Fruit fly (Drosophila melanogaster) whole organism, embryonic: ENCODE measurements around the gene AIMP2.

Experiments used
- Aef1 ChIP-seq: fragments of 200-800 bp; sonication (Bioruptor generic); IDR thresholded peaks from 3 replicates; pipeline ENCODE4 v1.3.6; 2022; ENCODE audit warnings: missing biosample characterization, missing genetic modification characterization
- Blimp-1 ChIP-seq: fragments of 200-800 bp; sonication (Bioruptor generic); optimal IDR thresholded peaks from 3 replicates; lab custom pipeline; 2018; ENCODE audit warnings: missing biosample characterization, missing genetic modification characterization, mild to moderate bottlenecking, moderate library complexity, missing genetic modification reagents
- Bteb2 ChIP-seq: fragments of 200-800 bp; sonication (Bioruptor generic); optimal IDR thresholded peaks from 2 replicates; lab custom pipeline; 2016; ENCODE audit warnings: missing biosample characterization, missing genetic modification characterization
- CG10543 ChIP-seq: fragments of 200-800 bp; sonication (Bioruptor generic); optimal IDR thresholded peaks from 3 replicates; lab custom pipeline; 2017; ENCODE audit warnings: missing biosample characterization, mild to moderate bottlenecking, missing genetic modification characterization, moderate library complexity
- CG11398 ChIP-seq: fragments of 200-800 bp; sonication (Bioruptor generic); optimal IDR thresholded peaks from 2 replicates; lab custom pipeline; 2016; ENCODE audit warnings: missing biosample characterization, missing genetic modification characterization
- CG15011 ChIP-seq: fragments of 200-800 bp; sonication (Bioruptor generic); optimal IDR thresholded peaks from 3 replicates; lab custom pipeline; 2018; ENCODE audit warnings: missing biosample characterization, mild to moderate bottlenecking, missing genetic modification characterization
- CG15696 ChIP-seq: fragments of 200-800 bp; sonication (Bioruptor generic); optimal IDR thresholded peaks from 2 replicates; lab custom pipeline; 2019; ENCODE audit warnings: missing biosample characterization, mild to moderate bottlenecking, missing genetic modification characterization, moderate library complexity
- CG17802 ChIP-seq: fragments of 200-800 bp; sonication (Bioruptor generic); optimal IDR thresholded peaks from 2 replicates; lab custom pipeline; 2018; ENCODE audit warnings: missing biosample characterization, mild to moderate bottlenecking, missing genetic modification characterization, moderate library complexity
- CG1792 ChIP-seq: fragments of 200-800 bp; sonication (Bioruptor generic); optimal IDR thresholded peaks from 2 replicates; lab custom pipeline; 2016; ENCODE audit warnings: missing biosample characterization, missing genetic modification characterization
- CG2116 ChIP-seq: fragments of 200-800 bp; sonication (Bioruptor generic); optimal IDR thresholded peaks from 3 replicates; lab custom pipeline; 2018; ENCODE audit warnings: missing biosample characterization, mild to moderate bottlenecking, missing genetic modification characterization
- CG2875 ChIP-seq: fragments of 200-800 bp; sonication (Bioruptor generic); optimal IDR thresholded peaks from 2 replicates; lab custom pipeline; 2017; ENCODE audit warnings: missing biosample characterization, mild to moderate bottlenecking, missing genetic modification characterization, missing genetic modification reagents
- CG31224 ChIP-seq: fragments of 200-800 bp; sonication (Bioruptor generic); IDR thresholded peaks from 2 replicates; pipeline ENCODE4 v1.3.6; 2022; ENCODE audit warnings: missing biosample characterization, missing genetic modification characterization
- CG4617 ChIP-seq: fragments of 200-800 bp; sonication (Bioruptor generic); optimal IDR thresholded peaks from 3 replicates; lab custom pipeline; 2016; ENCODE audit warnings: missing biosample characterization, missing genetic modification characterization, borderline replicate concordance
- CG6654 ChIP-seq: fragments of 200-800 bp; sonication (Bioruptor generic); optimal IDR thresholded peaks from 2 replicates; lab custom pipeline; 2017; ENCODE audit warnings: missing biosample characterization, mild to moderate bottlenecking, missing genetic modification characterization
- CG6765 ChIP-seq: fragments of 200-800 bp; sonication (Bioruptor generic); optimal IDR thresholded peaks from 3 replicates; lab custom pipeline; 2017; ENCODE audit warnings: missing biosample characterization, mild to moderate bottlenecking, missing genetic modification characterization
- CG7963 ChIP-seq: fragments of 200-800 bp; sonication (Bioruptor generic); IDR thresholded peaks from 3 replicates; pipeline ENCODE4 v1.3.6; 2022; ENCODE audit warnings: missing biosample characterization, missing genetic modification characterization; ENCODE audit not compliant: partially characterized antibody
- CG8290 ChIP-seq, 3 experiments: fragments of 200-800 bp; sonication (Bioruptor generic); optimal IDR thresholded peaks; 2 replicates each; lab custom pipeline; 2016 to 2019; ENCODE audit warnings: missing biosample characterization in 3 of 3, missing genetic modification characterization in 3 of 3, mild to moderate bottlenecking in 2 of 3, moderate library complexity in 1 of 3
- CG9797 ChIP-seq: fragments of 200-800 bp; sonication (Bioruptor generic); optimal IDR thresholded peaks from 3 replicates; lab custom pipeline; 2018; ENCODE audit warnings: missing biosample characterization, mild to moderate bottlenecking, missing genetic modification characterization
- CkIIα-i1 ChIP-seq: fragments of 200-800 bp; sonication (Bioruptor generic); IDR thresholded peaks from 2 replicates; pipeline ENCODE4 v1.3.6; 2022; ENCODE audit warnings: missing biosample characterization, missing genetic modification characterization
- Ets65A ChIP-seq: fragments of 200-800 bp; sonication (Bioruptor generic); peaks from one replicate; lab custom pipeline; 2016; ENCODE audit warnings: missing biosample characterization, missing genetic modification characterization
- HmgZ ChIP-seq: fragments of 200-800 bp; sonication (Bioruptor generic); optimal IDR thresholded peaks from 2 replicates; lab custom pipeline; 2018; ENCODE audit warnings: missing biosample characterization, mild to moderate bottlenecking, missing genetic modification characterization
- Hr51 ChIP-seq, 2 experiments: fragments of 200-800 bp; sonication (Bioruptor generic); optimal IDR thresholded peaks; 2 replicates in 1 of 2; 3 replicates in 1 of 2; lab custom pipeline; 2016 to 2018; ENCODE audit warnings: missing biosample characterization in 2 of 2, missing genetic modification characterization in 2 of 2, mild to moderate bottlenecking in 1 of 2, moderate library complexity in 1 of 2
- NK7.1 ChIP-seq: fragments of 200-800 bp; sonication (Bioruptor generic); optimal IDR thresholded peaks from 3 replicates; lab custom pipeline; 2016; ENCODE audit warnings: missing biosample characterization, missing genetic modification characterization
- Rfx ChIP-seq: fragments of 200-800 bp; sonication (Bioruptor generic); IDR thresholded peaks from 2 replicates; pipeline ENCODE4 v1.3.6; 2022; ENCODE audit warnings: missing biosample characterization, missing genetic modification characterization
- Stat92E ChIP-seq, 3 experiments: fragments of >200 bp in 2 of 3; fragments of 200-800 bp in 1 of 3; sonication (Bioruptor generic) in 1 of 3; optimal IDR thresholded peaks; 2 replicates each; lab custom pipeline; 2017 to 2019; ENCODE audit warnings: missing biosample characterization in 3 of 3, missing genetic modification characterization in 3 of 3, mild to moderate bottlenecking in 1 of 3, moderate library complexity in 1 of 3
- Vsx1 ChIP-seq: fragments of 200-800 bp; sonication (Bioruptor generic); optimal IDR thresholded peaks from 2 replicates; lab custom pipeline; 2017; ENCODE audit warnings: missing biosample characterization, mild to moderate bottlenecking, missing genetic modification characterization, missing genetic modification reagents
- Xbp1 ChIP-seq: fragments of 200-800 bp; sonication (Bioruptor generic); optimal IDR thresholded peaks from 3 replicates; lab custom pipeline; 2016; ENCODE audit warnings: missing biosample characterization, mild to moderate bottlenecking, missing genetic modification characterization
- ara ChIP-seq: fragments of 200-800 bp; sonication (Bioruptor generic); IDR thresholded peaks from 2 replicates; pipeline ENCODE4 v1.3.6; 2022; ENCODE audit warnings: missing biosample characterization, missing genetic modification characterization
- bbx ChIP-seq: fragments of 200-800 bp; sonication (Bioruptor generic); IDR thresholded peaks from 2 replicates; pipeline ENCODE4 v1.3.6; 2022; ENCODE audit warnings: missing biosample characterization, missing genetic modification characterization; ENCODE audit not compliant: partially characterized antibody
- chinmo ChIP-seq: fragments of 200-800 bp; sonication (Bioruptor generic); IDR thresholded peaks from 4 replicates; pipeline ENCODE4 v1.3.6; 2022; ENCODE audit warnings: missing biosample characterization, missing genetic modification characterization; ENCODE audit not compliant: partially characterized antibody
- chn ChIP-seq: fragments of 200-800 bp; sonication (Bioruptor generic); optimal IDR thresholded peaks from 2 replicates; lab custom pipeline; 2016; ENCODE audit warnings: missing biosample characterization, missing genetic modification characterization
- ci ChIP-seq: fragments of 200-800 bp; sonication (Bioruptor generic); IDR thresholded peaks from 3 replicates; pipeline ENCODE4 v1.3.6; 2022; ENCODE audit warnings: missing biosample characterization, missing genetic modification characterization
- disco-r ChIP-seq: fragments of 200-800 bp; sonication (Bioruptor generic); optimal IDR thresholded peaks from 2 replicates; lab custom pipeline; 2016; ENCODE audit warnings: missing biosample characterization, missing genetic modification characterization
- ftz-f1 ChIP-seq: fragments of 200-800 bp; sonication (Bioruptor generic); optimal IDR thresholded peaks from 2 replicates; lab custom pipeline; 2016; ENCODE audit warnings: missing biosample characterization, missing genetic modification characterization
- hbn ChIP-seq: fragments of 200-800 bp; sonication (Bioruptor generic); IDR thresholded peaks from 2 replicates; pipeline ENCODE4 v1.3.6; 2022; ENCODE audit warnings: missing biosample characterization, missing genetic modification characterization; ENCODE audit not compliant: partially characterized antibody
- ind ChIP-seq: fragments of 200-800 bp; sonication (Bioruptor generic); optimal IDR thresholded peaks from 3 replicates; lab custom pipeline; 2016; ENCODE audit warnings: missing biosample characterization, missing genetic modification characterization
- lmd ChIP-seq: fragments of 200-800 bp; sonication (Bioruptor generic); IDR thresholded peaks from 2 replicates; pipeline ENCODE4 v1.3.6; 2022; ENCODE audit warnings: missing biosample characterization, missing genetic modification characterization
- lola ChIP-seq, 3 experiments: fragments of >200 bp in 2 of 3; fragments of 200-800 bp in 1 of 3; sonication (Bioruptor generic) in 1 of 3; optimal IDR thresholded peaks; 2 replicates each; lab custom pipeline; 2017 to 2019; ENCODE audit warnings: missing biosample characterization in 3 of 3, missing genetic modification characterization in 3 of 3, mild to moderate bottlenecking in 1 of 3, moderate library complexity in 1 of 3
- mld ChIP-seq: fragments of 200-800 bp; sonication (Bioruptor generic); IDR thresholded peaks from 3 replicates; pipeline ENCODE4 v1.3.6; 2022; ENCODE audit warnings: missing biosample characterization, missing genetic modification characterization; ENCODE audit not compliant: partially characterized antibody
- nau ChIP-seq: fragments of 200-800 bp; sonication (Bioruptor generic); optimal IDR thresholded peaks from 3 replicates; lab custom pipeline; 2017; ENCODE audit warnings: missing biosample characterization, mild to moderate bottlenecking, missing genetic modification characterization, missing genetic modification reagents
- pfk ChIP-seq: fragments of 200-800 bp; sonication (Bioruptor generic); optimal IDR thresholded peaks from 2 replicates; lab custom pipeline; 2018; ENCODE audit warnings: missing biosample characterization, mild to moderate bottlenecking, missing genetic modification characterization, moderate library complexity
- pzg ChIP-seq: fragments of 200-800 bp; sonication (Bioruptor generic); optimal IDR thresholded peaks from 3 replicates; lab custom pipeline; 2018; ENCODE audit warnings: missing biosample characterization, mild to moderate bottlenecking, missing genetic modification characterization, moderate library complexity
- shn ChIP-seq: fragments of 200-800 bp; sonication (Bioruptor generic); optimal IDR thresholded peaks from 3 replicates; lab custom pipeline; 2016; ENCODE audit warnings: missing biosample characterization, missing genetic modification characterization
- ssp ChIP-seq: fragments of 200-800 bp; sonication (Bioruptor generic); IDR thresholded peaks from 2 replicates; pipeline ENCODE4 v1.3.6; 2022; ENCODE audit warnings: missing biosample characterization, missing genetic modification characterization
- tap ChIP-seq: fragments of 200-800 bp; optimal IDR thresholded peaks from 3 replicates; lab custom pipeline; 2019; ENCODE audit warnings: missing biosample characterization, mild to moderate bottlenecking, missing genetic modification characterization, moderate library complexity
- trem ChIP-seq: fragments of 200-800 bp; optimal IDR thresholded peaks from 3 replicates; lab custom pipeline; 2019; ENCODE audit warnings: missing biosample characterization, mild to moderate bottlenecking, missing genetic modification characterization, moderate library complexity
- tx ChIP-seq: fragments of 200-800 bp; sonication (Bioruptor generic); optimal IDR thresholded peaks from 2 replicates; lab custom pipeline; 2016; ENCODE audit warnings: missing biosample characterization, missing genetic modification characterization
- vvl ChIP-seq: fragments of 200-800 bp; sonication (Bioruptor generic); IDR thresholded peaks from 2 replicates; pipeline ENCODE4 v1.3.6; 2022; ENCODE audit warnings: missing biosample characterization, missing genetic modification characterization

The AIMP2 gene

dm6 chr3L:15588514-15589138, 5.2 kb downstream of the AIMP2 start, which contains the start of gene RhoGAP71E (continued):
- TF ChIP-seq Rfx (GFP tag; lab: Robert Waterston, UW) (peak; percentile 74), CG1792 (GFP tag; lab: Kevin White, UChicago) (no peak), ftz-f1 (GFP tag; lab: Kevin White, UChicago) (no peak), ind (GFP tag; lab: Kevin White, UChicago) (no peak), CG9797 (GFP tag; lab: Kevin White, UChicago) (peak; percentile 87), lola (GFP tag; optimal IDR thresholded peaks at IDR 0.05; lab: Kevin White, UChicago) (peak in 1 of 3 experiments; percentile 19), CG6654 (GFP tag; lab: Kevin White, UChicago) (no peak), Stat92E (GFP tag; optimal IDR thresholded peaks at IDR 0.05; lab: Kevin White, UChicago) (peak in 1 of 3 experiments; percentile 80), CG7963 (no peak), shn (GFP tag; lab: Kevin White, UChicago) (no peak), CkIIα-i1 (GFP tag; lab: Robert Waterston, UW) (no peak), NK7.1 (GFP tag; lab: Kevin White, UChicago) (no peak), CG6765 (GFP tag; lab: Kevin White, UChicago) (peak; percentile 10), nau (GFP tag; lab: Kevin White, UChicago) (peak; percentile 17), chn (GFP tag; lab: Kevin White, UChicago) (no peak), CG2116 (GFP tag; lab: Kevin White, UChicago) (no peak), ssp (GFP tag; lab: Robert Waterston, UW) (no peak), CG2875 (GFP tag; lab: Kevin White, UChicago) (no peak), CG15696 (tag; lab: Kevin White, UChicago) (no peak), pzg (peak; percentile 91), lmd (GFP tag; lab: Robert Waterston, UW) (peak; percentile 32; the same call in 1 of the 2 replicates), Vsx1 (no peak), CG4617 (GFP tag; lab: Kevin White, UChicago) (peak; percentile 59), CG17802 (tag; lab: Kevin White, UChicago) (no peak), tx (GFP tag; lab: Kevin White, UChicago) (no peak), HmgZ (tag; lab: Kevin White, UChicago) (peak; percentile 63), chinmo (GFP tag; lab: Robert Waterston, UW) (peak; percentile 64; the same call in 2 of the 4 replicates), CG11398 (peak; percentile 6), bbx (GFP tag; lab: Robert Waterston, UW) (peak; percentile 31; the same call in 1 of the 2 replicates), Xbp1 (GFP tag; lab: Kevin White, UChicago) (peak; percentile 11), CG31224 (GFP tag; lab: Robert Waterston, UW) (peak; percentile 35; the same call in 1 of the 2 replicates), disco-r (no peak), pfk (peak; percentile 26), Aef1 (GFP tag; lab: Robert Waterston, UW) (no peak), trem (peak; percentile 59), CG10543 (peak; percentile 54), tap (tag; lab: Kevin White, UChicago) (peak; percentile 49), ara (GFP tag; lab: Robert Waterston, UW) (no peak), ci (GFP tag; lab: Robert Waterston, UW) (peak; percentile 88), Bteb2 (GFP tag; lab: Kevin White, UChicago) (peak; percentile 8), hbn (GFP tag; lab: Robert Waterston, UW) (no peak), CG15011 (GFP tag; lab: Kevin White, UChicago) (peak; percentile 13), mld (GFP tag; lab: Robert Waterston, UW) (no peak), Blimp-1 (no peak), vvl (GFP tag; lab: Robert Waterston, UW) (peak; percentile 67), CG8290 (GFP tag; optimal IDR thresholded peaks at IDR 0.05; lab: Kevin White, UChicago) (no peak), CG8290 (tag; optimal IDR thresholded peaks at IDR 0.05; lab: Kevin White, UChicago) (peak in 1 of 2 experiments; percentile 85), Hr51 (GFP tag; optimal IDR thresholded peaks at IDR 0.05; lab: Kevin White, UChicago) (peak in 1 of 2 experiments; percentile 0), Ets65A (GFP tag; lab: Kevin White, UChicago) (peak; percentile 27)
